Fruit fly (Drosophila melanogaster) whole organism, embryonic: ENCODE results near the gene CG18810.

ENCODE experiments used
- Adf1 ChIP-seq: fragments of 200-800 bp; sonication (Bioruptor generic); IDR thresholded peaks from 2 replicates; pipeline ENCODE4 v1.3.6; 2022; ENCODE audit warnings: missing biosample characterization, missing genetic modification characterization
- CG32767 ChIP-seq: fragments of 200-800 bp; sonication (Bioruptor generic); IDR thresholded peaks from 2 replicates; pipeline ENCODE4 v1.3.6; 2022; ENCODE audit warnings: missing biosample characterization, missing genetic modification characterization
- HLH4C ChIP-seq: fragments of 200-800 bp; sonication (Bioruptor generic); IDR thresholded peaks from 3 replicates; pipeline ENCODE4 v1.3.6; 2022; ENCODE audit warnings: missing biosample characterization, missing genetic modification characterization; ENCODE audit not compliant: partially characterized antibody
- Tbp ChIP-seq: fragments of >200 bp; optimal IDR thresholded peaks from 2 replicates; lab custom pipeline; 2018; ENCODE audit warnings: missing biosample characterization, missing genetic modification characterization
- bab2 ChIP-seq: fragments of 200-800 bp; sonication (Bioruptor generic); optimal IDR thresholded peaks from 2 replicates; lab custom pipeline; 2016; ENCODE audit warnings: missing biosample characterization, missing genetic modification characterization
- jigr1 ChIP-seq: fragments of 200-800 bp; sonication (Bioruptor generic); IDR thresholded peaks from 3 replicates; pipeline ENCODE4 v1.3.6; 2022; ENCODE audit warnings: missing biosample characterization, missing genetic modification characterization
- pita ChIP-seq: fragments of 200-800 bp; sonication (Bioruptor generic); optimal IDR thresholded peaks from 2 replicates; lab custom pipeline; 2017; ENCODE audit warnings: missing biosample characterization, mild to moderate bottlenecking, missing genetic modification characterization
- sens-2 ChIP-seq: fragments of 200-800 bp; sonication (Bioruptor generic); IDR thresholded peaks from 2 replicates; pipeline ENCODE4 v1.3.6; 2022; ENCODE audit warnings: missing biosample characterization, missing genetic modification characterization
- sim ChIP-seq: fragments of 200-800 bp; sonication (Bioruptor generic); IDR thresholded peaks from 2 replicates; pipeline ENCODE4 v1.3.6; 2022; ENCODE audit warnings: missing biosample characterization, missing genetic modification characterization
- ssp ChIP-seq: fragments of 200-800 bp; sonication (Bioruptor generic); IDR thresholded peaks from 2 replicates; pipeline ENCODE4 v1.3.6; 2022; ENCODE audit warnings: missing biosample characterization, missing genetic modification characterization
- unc-4 ChIP-seq: fragments of 200-800 bp; sonication (Bioruptor generic); IDR thresholded peaks from 2 replicates; pipeline ENCODE4 v1.3.6; 2022; ENCODE audit warnings: missing biosample characterization, missing genetic modification characterization; ENCODE audit not compliant: partially characterized antibody
- unpg ChIP-seq: fragments of 200-800 bp; sonication (Bioruptor generic); optimal IDR thresholded peaks from 3 replicates; lab custom pipeline; 2018; ENCODE audit warnings: missing biosample characterization, mild to moderate bottlenecking, missing genetic modification characterization, moderate library complexity

- TF ChIP-seq ssp (GFP tag; lab: Robert Waterston, UW) = no peak
- TF ChIP-seq sim (GFP tag; lab: Robert Waterston, UW) = no peak
- TF ChIP-seq Tbp (GFP tag; lab: Kevin White, UChicago) = no peak
- TF ChIP-seq HLH4C = no peak
- TF ChIP-seq jigr1 (GFP tag; lab: Robert Waterston, UW) = no peak
- TF ChIP-seq unpg (GFP tag; lab: Kevin White, UChicago) = no peak
- no peak for TF ChIP-seq CG32767 (GFP tag; lab: Robert Waterston, UW)
- no peak for TF ChIP-seq unc-4 (GFP tag; lab: Robert Waterston, UW)
- TF ChIP-seq pita (GFP tag; lab: Kevin White, UChicago) = no peak
- no peak for TF ChIP-seq Adf1 (GFP tag; lab: Robert Waterston, UW)
- no peak for TF ChIP-seq sens-2
- TF ChIP-seq bab2 (GFP tag; lab: Kevin White, UChicago) = no peak
Measured at dm6 chr2L:20671212-20671611, 22.5 kb downstream of the CG18810 start.
